Worm (Caenorhabditis elegans) whole organism, L2 larva: ENCODE data around the gene dhs-7.

Experiments used
- F13H6.1 ChIP-seq: sonication (generic microtip); optimal IDR thresholded peaks from 2 replicates; lab custom pipeline; 2016; ENCODE audit warnings: missing genetic modification characterization, missing compliant biosample characterization
- alr-1 ChIP-seq: fragments of 150-350 bp; optimal IDR thresholded peaks from 2 replicates; lab custom pipeline; 2014; ENCODE audit warnings: missing biosample characterization, missing genetic modification characterization
- ama-1 ChIP-seq: fragments of 150-350 bp; optimal IDR thresholded peaks from 2 replicates; lab custom pipeline; 2018; ENCODE audit warnings: inconsistent platforms
- lin-39 ChIP-seq: fragments of 150-350 bp; optimal IDR thresholded peaks from 2 replicates; lab custom pipeline; 2014; ENCODE audit warnings: missing biosample characterization, missing genetic modification reagents, missing genetic modification characterization
- lsy-2 ChIP-seq, 2 experiments: fragments of 150-350 bp in 1 of 2; sonication (generic microtip) in 1 of 2; optimal IDR thresholded peaks; 2 replicates each; lab custom pipeline; 2014 to 2017; ENCODE audit warnings: missing biosample characterization in 2 of 2, missing genetic modification characterization in 2 of 2
- mab-5 ChIP-seq: fragments of 150-350 bp; optimal IDR thresholded peaks from 2 replicates; lab custom pipeline; 2014; ENCODE audit warnings: missing biosample characterization, missing genetic modification characterization
- mdl-1 ChIP-seq, 2 experiments: fragments of 150-350 bp in 1 of 2; sonication (generic microtip) in 1 of 2; optimal IDR thresholded peaks; 2 replicates each; lab custom pipeline; 2017; ENCODE audit warnings: missing biosample characterization in 2 of 2, missing genetic modification characterization in 2 of 2
- nhr-11 ChIP-seq: fragments of 150-350 bp; optimal IDR thresholded peaks from 2 replicates; lab custom pipeline; 2014; ENCODE audit warnings: missing biosample characterization, missing genetic modification characterization
- nhr-6 ChIP-seq: fragments of 150-350 bp; optimal IDR thresholded peaks from 2 replicates; lab custom pipeline; 2014; ENCODE audit warnings: missing biosample characterization, missing genetic modification characterization
- nhr-77 ChIP-seq: fragments of 150-350 bp; optimal IDR thresholded peaks from 2 replicates; lab custom pipeline; 2014; ENCODE audit warnings: missing biosample characterization, missing genetic modification characterization
- snpc-4 ChIP-seq: fragments of 150-350 bp; optimal IDR thresholded peaks from 2 replicates; lab custom pipeline; 2014; ENCODE audit warnings: missing biosample characterization, missing genetic modification characterization
- unc-62 ChIP-seq: fragments of 150-350 bp; optimal IDR thresholded peaks from 2 replicates; lab custom pipeline; 2014; ENCODE audit warnings: missing biosample characterization, missing genetic modification reagents, missing genetic modification characterization
- ztf-1 ChIP-seq: fragments of 200-800 bp; sonication (Bioruptor generic); conservative IDR thresholded peaks from 2 replicates; pipeline ENCODE4 v1.3.6; 2022; ENCODE audit warnings: missing genetic modification characterization, missing compliant biosample characterization

ce11 chrII:7217047-7217446 is 8.8 kb upstream of the dhs-7 start, which contains the start of gene E04F6.10:
- TF ChIP-seq nhr-77 (no peak), ama-1 (lab: Kevin White, UChicago) (no peak), nhr-6 (no peak), mdl-1 (tag; optimal IDR thresholded peaks at IDR 0.05; lab: Kevin White, UChicago) (no peak), lin-39 (tag; lab: Kevin White, UChicago) (no peak), nhr-11 (no peak), lsy-2 (tag; optimal IDR thresholded peaks at IDR 0.05; lab: Kevin White, UChicago) (no peak), unc-62 (no peak), mab-5 (tag; lab: Kevin White, UChicago) (no peak), F13H6.1 (tag; lab: Kevin White, UChicago) (no peak), snpc-4 (tag; lab: Kevin White, UChicago) (no peak), ztf-1 (GFP tag; lab: Robert Waterston, UW) (no peak), alr-1 (no peak)
